Worm (Caenorhabditis elegans): ENCODE data around the gene C14E2.11.

Gene C14E2.11

ce11 chrX:1853596-1853995, 52.3 kb downstream of the C14E2.11 start, which contains the start of gene T26C11.9 (continued):
- TF ChIP-seq syd-9 (tag; optimal IDR thresholded peaks at IDR 0.05) (no peak), hlh-6 (tag; optimal IDR thresholded peaks at IDR 0.05) (no peak), fkh-10 (GFP tag; optimal IDR thresholded peaks at IDR 0.05) (no peak), pat-9 (tag; optimal IDR thresholded peaks at IDR 0.05) (no peak), tbx-7 (tag; optimal IDR thresholded peaks at IDR 0.05) (peak; percentile 38), hlh-13 (GFP tag; optimal IDR thresholded peaks at IDR 0.05) (no peak), gmeb-2 (tag; optimal IDR thresholded peaks at IDR 0.05) (no peak), ets-4 (tag; optimal IDR thresholded peaks at IDR 0.05) (peak; percentile 56), zip-5 (tag; optimal IDR thresholded peaks at IDR 0.05) (peak; percentile 6), nhr-232 (tag; optimal IDR thresholded peaks at IDR 0.05) (no peak), ceh-9 (tag; optimal IDR thresholded peaks at IDR 0.05) (no peak), rnt-1 (tag; optimal IDR thresholded peaks at IDR 0.05) (peak; percentile 15), fax-1 (tag; optimal IDR thresholded peaks at IDR 0.05) (no peak), C38D4.7 (GFP tag; optimal IDR thresholded peaks at IDR 0.05) (no peak), ceh-14 (tag; optimal IDR thresholded peaks at IDR 0.05) (no peak), T23F11.4 (GFP tag; optimal IDR thresholded peaks at IDR 0.05) (no peak), ceh-48 (tag; optimal IDR thresholded peaks at IDR 0.05) (peak; percentile 59), ceh-2 (tag; optimal IDR thresholded peaks at IDR 0.05) (peak; percentile 48), fkh-6 (tag; optimal IDR thresholded peaks at IDR 0.05) (no peak), ceh-31 (tag; optimal IDR thresholded peaks at IDR 0.05) (peak; percentile 72)
